Worm (Caenorhabditis elegans): ENCODE data around the gene W03G11.2.
A peak's percentile ranks its signal among the peaks of the same experiment; 100 is the strongest.

Gene W03G11.2

ce11 chrX:12106004-12106403 is 2.4 kb downstream of the W03G11.2 start (continued):
- TF ChIP-seq atf-7 (tag; optimal IDR thresholded peaks at IDR 0.05) = peak; percentile 67
- TF ChIP-seq nhr-80 (tag; optimal IDR thresholded peaks at IDR 0.05) = peak; percentile 59
- TF ChIP-seq let-607 (tag; optimal IDR thresholded peaks at IDR 0.05) = peak; percentile 55 to 74
- no peak for TF ChIP-seq nfya-2 (GFP tag; IDR thresholded peaks at IDR 0.05)
- TF ChIP-seq ccch-3 (GFP tag; optimal IDR thresholded peaks at IDR 0.05) = peak; percentile 12
- TF ChIP-seq mcd-1 (GFP tag; IDR thresholded peaks at IDR 0.05) = peak; percentile 72
- TF ChIP-seq ekl-4 (GFP tag; IDR thresholded peaks at IDR 0.05) = peak; percentile 88
- no peak for TF ChIP-seq sptf-2 (GFP tag; optimal IDR thresholded peaks at IDR 0.05)
- no peak for TF ChIP-seq bed-1 (GFP tag; IDR thresholded peaks at IDR 0.05)
- TF ChIP-seq F22D6.2 (tag; optimal IDR thresholded peaks at IDR 0.05) = peak; percentile 53
- no peak for TF ChIP-seq B0336.3 (GFP tag; IDR thresholded peaks at IDR 0.05)
- peak; percentile 95 for TF ChIP-seq ZK185.1 (tag; optimal IDR thresholded peaks at IDR 0.05; ENCODE audit: poor library complexity, severe bottlenecking)
- TF ChIP-seq nhr-120 (GFP tag; IDR thresholded peaks at IDR 0.05) = peak; percentile 94; the same call in 1 of the 2 replicates
- TF ChIP-seq snpc-3.4 (tag; optimal IDR thresholded peaks at IDR 0.05) = peak; percentile 80
- TF ChIP-seq lag-1 (GFP tag; IDR thresholded peaks at IDR 0.05) = no peak
- peak; percentile 93 for TF ChIP-seq nhr-90 (tag; optimal IDR thresholded peaks at IDR 0.05)
- TF ChIP-seq egrh-3 (GFP tag; IDR thresholded peaks at IDR 0.05) = no peak; the same call in 1 of the 2 replicates
- TF ChIP-seq lin-54 (GFP tag; optimal IDR thresholded peaks at IDR 0.05) = no peak
- TF ChIP-seq B0019.2 (GFP tag; conservative IDR thresholded peaks at IDR 0.05) = no peak; the same call in 1 of the 2 replicates
- TF ChIP-seq unc-62 (GFP tag; optimal IDR thresholded peaks at IDR 0.05) = no peak
- peak; percentile 85; the same call in 1 of the 2 replicates for TF ChIP-seq sea-2 (GFP tag; IDR thresholded peaks at IDR 0.05)
- TF ChIP-seq Y95B8A.8 (GFP tag; IDR thresholded peaks at IDR 0.05) = peak; percentile 70; the same call in 1 of the 2 replicates
- peak; percentile 89 for TF ChIP-seq rcor-1 (GFP tag; IDR thresholded peaks at IDR 0.05)
- peak; percentile 91 for TF ChIP-seq egl-44 (GFP tag; IDR thresholded peaks at IDR 0.05)
- TF ChIP-seq F23B12.7 (tag; optimal IDR thresholded peaks at IDR 0.05; ENCODE audit: insufficient read depth) = peak; percentile 80
- TF ChIP-seq dpl-1 (GFP tag; optimal IDR thresholded peaks at IDR 0.05) = peak; percentile 21
- TF ChIP-seq sdz-38 (tag; optimal IDR thresholded peaks at IDR 0.05) = peak; percentile 41
- peak; percentile 80 for TF ChIP-seq somi-1 (GFP tag; optimal IDR thresholded peaks at IDR 0.05)
- peak; percentile 47 for TF ChIP-seq hrde-1 (tag; optimal IDR thresholded peaks at IDR 0.05; ENCODE audit: borderline replicate concordance)
- no peak for TF ChIP-seq hsf-1 (GFP tag; IDR thresholded peaks at IDR 0.05)
- TF ChIP-seq tlf-1 (GFP tag; optimal IDR thresholded peaks at IDR 0.05) = peak; percentile 65
- no peak for TF ChIP-seq attf-5 (GFP tag; optimal IDR thresholded peaks at IDR 0.05)
- TF ChIP-seq rpc-1 (optimal IDR thresholded peaks at IDR 0.05) = peak; percentile 97
- TF ChIP-seq rpc-1 (tag; optimal IDR thresholded peaks at IDR 0.05) = peak; percentile 99
- TF ChIP-seq K11D2.4 (GFP tag; IDR thresholded peaks at IDR 0.05) = peak; percentile 88
- peak; percentile 32 for TF ChIP-seq athp-1 (tag; optimal IDR thresholded peaks at IDR 0.05)
- peak; percentile 60 for TF ChIP-seq hmg-20 (GFP tag; IDR thresholded peaks at IDR 0.05)

- TF ChIP-seq F37B4.10 (GFP tag; IDR thresholded peaks at IDR 0.05) = no peak
- peak; percentile 79; the same call in 1 of the 2 replicates for TF ChIP-seq egrh-3 (GFP tag; IDR thresholded peaks at IDR 0.05)
- no peak for TF ChIP-seq sea-2 (GFP tag; IDR thresholded peaks at IDR 0.05)
- TF ChIP-seq ztf-26 (tag; optimal IDR thresholded peaks at IDR 0.05) = peak; percentile 44
- TF ChIP-seq zfh-2 (GFP tag; conservative IDR thresholded peaks at IDR 0.05) = peak; percentile 87
Measured at ce11 chrX:12105458-12105857, 3.0 kb downstream of the W03G11.2 start.

All from whole organism, young adult.